Worm (Caenorhabditis elegans) whole organism, L1 larva: ENCODE data around the gene C55A6.7.
"Not testable (repeated sequence)": the region's sequence is repeated elsewhere in the genome, so short reads cannot be mapped to it uniquely, and the experiment has no call there.

Experiments
- ceh-82 ChIP-seq, 3 experiments: fragments of 150-350 bp in 1 of 3; sonication (generic microtip) in 2 of 3; optimal IDR thresholded peaks; 2 replicates each; lab custom pipeline; 2014 to 2017; ENCODE audit warnings: missing biosample characterization in 3 of 3, missing genetic modification characterization in 3 of 3
- nhr-84 ChIP-seq: sonication (generic microtip); optimal IDR thresholded peaks from 2 replicates; lab custom pipeline; 2017; ENCODE audit warnings: missing biosample characterization, missing genetic modification characterization

DNA sequence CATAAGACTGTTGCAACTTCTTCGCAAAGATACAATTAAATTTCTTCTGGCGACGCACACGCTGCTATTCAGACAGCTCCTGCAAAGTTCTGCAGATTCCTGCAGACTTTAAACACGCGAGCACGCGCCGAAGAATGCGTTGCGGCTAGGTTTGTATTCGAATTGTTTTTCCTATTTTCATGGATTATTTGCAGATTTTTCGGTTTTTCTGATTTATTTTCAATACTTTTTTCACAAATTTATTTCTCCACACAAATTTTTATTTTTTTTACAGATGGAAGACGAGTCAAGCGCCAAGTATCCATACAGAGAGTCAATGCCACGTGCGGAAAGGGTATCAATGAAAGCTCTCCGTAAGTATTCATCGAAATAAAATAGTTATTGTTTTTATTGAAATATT, 44.7 kb downstream of the C55A6.7 start, which contains the start of gene T11F9.7:
- not testable (repeated sequence) for TF ChIP-seq ceh-82 (tag; optimal IDR thresholded peaks at IDR 0.05; lab: Kevin White, UChicago); nhr-84 (tag; lab: Kevin White, UChicago)
